Fruit fly (Drosophila melanogaster) Kc167 (cell line): ENCODE measurements around the gene Cpr65Ec.

Source experiments
- Myc ChIP-seq: fragments of >200 bp; optimal IDR thresholded peaks from 2 replicates; lab custom pipeline; 2017; ENCODE audit warnings: missing external identifiers
- Sin3A ChIP-seq: fragments of >200 bp; optimal IDR thresholded peaks from 2 replicates; lab custom pipeline; 2018; ENCODE audit warnings: missing external identifiers
- psq ChIP-seq: fragments of >200 bp; optimal IDR thresholded peaks from 2 replicates; lab custom pipeline; 2017; ENCODE audit warnings: missing external identifiers
- ttk ChIP-seq: sonication (Bioruptor generic); optimal IDR thresholded peaks from 2 replicates; lab custom pipeline; 2017; ENCODE audit warnings: missing external identifiers

DNA sequence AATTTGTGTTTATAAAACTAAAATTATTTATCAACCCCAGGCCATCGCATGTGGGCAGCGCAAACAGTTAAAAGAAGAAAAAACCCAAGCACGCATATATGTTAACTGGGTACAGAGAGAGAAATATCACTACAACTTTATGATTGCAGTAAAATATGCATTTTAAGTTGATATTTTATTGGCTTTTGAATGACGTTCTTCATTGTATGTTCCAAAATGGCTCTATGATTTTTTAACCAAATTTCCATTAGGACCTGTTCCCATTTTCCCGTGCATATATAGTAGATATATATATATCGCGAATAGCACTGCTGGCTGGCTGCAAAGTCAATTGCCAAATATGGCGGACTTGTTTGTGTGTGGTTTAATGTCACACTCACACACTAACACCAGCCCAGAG is 3.5 kb downstream of the Cpr65Ec start:
- TF ChIP-seq Myc (lab: Kevin White, UChicago) (no peak), Sin3A (lab: Kevin White, UChicago) (no peak), psq (no peak), ttk (lab: Kevin White, UChicago) (no peak)
